Worm (Caenorhabditis elegans) whole organism, young adult: ENCODE results near the gene B0228.6.

Source experiments
- C17E4.6 ChIP-seq: fragments of 200-800 bp; sonication (Bioruptor generic); IDR thresholded peaks from 2 replicates; pipeline ENCODE4 v1.3.6; 2022; ENCODE audit warnings: missing genetic modification reagents, missing genetic modification characterization, missing compliant biosample characterization
- F22D6.2 ChIP-seq: sonication (generic microtip); optimal IDR thresholded peaks from 2 replicates; lab custom pipeline; 2016; ENCODE audit warnings: mild to moderate bottlenecking, missing genetic modification characterization, missing compliant biosample characterization
- F23B12.7 ChIP-seq: sonication (generic microtip); optimal IDR thresholded peaks from 2 replicates; lab custom pipeline; 2017; ENCODE audit warnings: missing genetic modification characterization, mild to moderate bottlenecking, missing compliant biosample characterization, antibody characterized with exemption, moderate library complexity; ENCODE audit not compliant: insufficient read depth
- F39B2.1 ChIP-seq: fragments of 200-800 bp; sonication (Bioruptor generic); IDR thresholded peaks from 2 replicates; pipeline ENCODE4 v1.3.6; 2022; ENCODE audit warnings: missing genetic modification reagents, missing genetic modification characterization, missing compliant biosample characterization
- F49E8.2 ChIP-seq: sonication (generic microtip); optimal IDR thresholded peaks from 3 replicates; lab custom pipeline; 2017; ENCODE audit warnings: missing genetic modification characterization, mild to moderate bottlenecking, missing compliant biosample characterization, antibody characterized with exemption, moderate library complexity; ENCODE audit not compliant: insufficient read depth
- F52B5.7 ChIP-seq: sonication (generic microtip); optimal IDR thresholded peaks from 2 replicates; lab custom pipeline; 2016; ENCODE audit warnings: mild to moderate bottlenecking, missing genetic modification characterization, missing compliant biosample characterization
- F57C9.4 ChIP-seq: sonication (generic microtip); optimal IDR thresholded peaks from 2 replicates; lab custom pipeline; 2017; ENCODE audit warnings: mild to moderate bottlenecking, missing genetic modification characterization, missing compliant biosample characterization
- K11D2.4 ChIP-seq: fragments of 200-800 bp; sonication (Bioruptor generic); IDR thresholded peaks from 2 replicates; pipeline ENCODE4 v1.3.6; 2022; ENCODE audit warnings: missing genetic modification reagents, missing genetic modification characterization, missing compliant biosample characterization
- T07F8.4 ChIP-seq: sonication (generic microtip); optimal IDR thresholded peaks from 2 replicates; lab custom pipeline; 2016; ENCODE audit warnings: mild to moderate bottlenecking, missing genetic modification characterization, moderate library complexity, missing compliant biosample characterization
- Y67H2A.10 ChIP-seq: fragments of 200-800 bp; sonication (Bioruptor generic); conservative IDR thresholded peaks from 2 replicates; pipeline ENCODE4 v1.3.6; 2022; ENCODE audit warnings: missing genetic modification reagents, missing genetic modification characterization, missing compliant biosample characterization
- Y95B8A.8 ChIP-seq: fragments of 200-800 bp; sonication (Bioruptor generic); IDR thresholded peaks from 2 replicates; pipeline ENCODE4 v1.3.6; 2022; ENCODE audit warnings: missing genetic modification reagents, missing genetic modification characterization, missing compliant biosample characterization
- aptf-3 ChIP-seq: fragments of 200-800 bp; sonication (Bioruptor generic); IDR thresholded peaks from 2 replicates; pipeline ENCODE4 v1.3.6; 2022; ENCODE audit warnings: missing genetic modification characterization, missing compliant biosample characterization
- atf-7 ChIP-seq: sonication (generic microtip); optimal IDR thresholded peaks from 2 replicates; lab custom pipeline; 2017; ENCODE audit warnings: mild to moderate bottlenecking, missing genetic modification characterization, missing compliant biosample characterization
- attf-3 ChIP-seq: fragments of 200-800 bp; sonication (Bioruptor generic); conservative IDR thresholded peaks from 2 replicates; pipeline ENCODE4 v1.3.6; 2022; ENCODE audit warnings: missing genetic modification reagents, missing genetic modification characterization, missing compliant biosample characterization
- attf-5 ChIP-seq: fragments of 200-800 bp; sonication (Bioruptor generic); optimal IDR thresholded peaks from 2 replicates; lab custom pipeline; 2018; ENCODE audit warnings: mild to moderate bottlenecking, missing genetic modification characterization, missing compliant biosample characterization
- cebp-2 ChIP-seq: fragments of 200-800 bp; sonication (Bioruptor generic); IDR thresholded peaks from 2 replicates; pipeline ENCODE4 v1.3.6; 2022; ENCODE audit warnings: missing genetic modification characterization, missing compliant biosample characterization
- ceh-91 ChIP-seq: fragments of 200-800 bp; sonication (Bioruptor generic); IDR thresholded peaks from 2 replicates; pipeline ENCODE4 v1.3.6; 2022; ENCODE audit warnings: missing genetic modification reagents, missing genetic modification characterization, missing compliant biosample characterization
- dox-1 ChIP-seq: fragments of 200-800 bp; sonication (Bioruptor generic); IDR thresholded peaks from 2 replicates; pipeline ENCODE4 v1.3.6; 2022; ENCODE audit warnings: missing genetic modification reagents, missing genetic modification characterization, missing compliant biosample characterization
- egl-44 ChIP-seq: fragments of 200-800 bp; sonication (Bioruptor generic); IDR thresholded peaks from 2 replicates; pipeline ENCODE4 v1.3.6; 2022; ENCODE audit warnings: missing genetic modification reagents, missing genetic modification characterization, missing compliant biosample characterization
- ekl-4 ChIP-seq: fragments of 200-800 bp; sonication (Bioruptor generic); IDR thresholded peaks from 2 replicates; pipeline ENCODE4 v1.3.6; 2022; ENCODE audit warnings: missing genetic modification reagents, missing genetic modification characterization, missing compliant biosample characterization
- fkh-3 ChIP-seq: sonication (generic microtip); optimal IDR thresholded peaks from 2 replicates; lab custom pipeline; 2016; ENCODE audit warnings: mild to moderate bottlenecking, missing genetic modification characterization, missing compliant biosample characterization
- hlh-12 ChIP-seq: sonication (generic microtip); optimal IDR thresholded peaks from 2 replicates; lab custom pipeline; 2016; ENCODE audit warnings: missing genetic modification characterization, missing compliant biosample characterization
- hlh-26 ChIP-seq: fragments of 200-800 bp; sonication (Bioruptor generic); conservative IDR thresholded peaks from 2 replicates; pipeline ENCODE4 v1.3.6; 2022; ENCODE audit warnings: missing genetic modification reagents, missing genetic modification characterization, missing compliant biosample characterization
- lag-1 ChIP-seq: fragments of 200-800 bp; sonication (Bioruptor generic); IDR thresholded peaks from 2 replicates; pipeline ENCODE4 v1.3.6; 2022; ENCODE audit warnings: missing genetic modification reagents, missing genetic modification characterization, missing compliant biosample characterization
- lin-35 ChIP-seq, 3 experiments: fragments of 150-350 bp in 2 of 3; sonication (generic microtip) in 1 of 3; optimal IDR thresholded peaks; 2 replicates each; lab custom pipeline; 2014 to 2018; ENCODE audit warnings: missing biosample characterization in 3 of 3, missing genetic modification characterization in 3 of 3, missing genetic modification reagents in 3 of 3
- lsl-1 ChIP-seq: fragments of 200-800 bp; sonication (Bioruptor generic); optimal IDR thresholded peaks from 2 replicates; lab custom pipeline; 2018; ENCODE audit warnings: mild to moderate bottlenecking, missing genetic modification characterization, moderate library complexity, missing compliant biosample characterization
- madf-10 ChIP-seq: sonication (generic microtip); optimal IDR thresholded peaks from 2 replicates; lab custom pipeline; 2016; ENCODE audit warnings: mild to moderate bottlenecking, missing genetic modification characterization, missing compliant biosample characterization
- madf-3 ChIP-seq: fragments of 200-800 bp; sonication (Bioruptor generic); IDR thresholded peaks from 2 replicates; pipeline ENCODE4 v1.3.6; 2022; ENCODE audit warnings: missing genetic modification reagents, missing genetic modification characterization, missing compliant biosample characterization
- madf-6 ChIP-seq: fragments of 200-800 bp; sonication (Bioruptor generic); IDR thresholded peaks from 2 replicates; pipeline ENCODE4 v1.3.6; 2022; ENCODE audit warnings: missing genetic modification reagents, missing genetic modification characterization, missing compliant biosample characterization
- madf-8 ChIP-seq: fragments of 200-800 bp; sonication (Bioruptor generic); conservative IDR thresholded peaks from 2 replicates; pipeline ENCODE4 v1.3.6; 2022; ENCODE audit warnings: missing genetic modification reagents, missing genetic modification characterization, missing compliant biosample characterization
- mxl-1 ChIP-seq: sonication (generic microtip); optimal IDR thresholded peaks from 2 replicates; lab custom pipeline; 2016; ENCODE audit warnings: missing genetic modification characterization, missing compliant biosample characterization
- nhr-120 ChIP-seq: fragments of 200-800 bp; sonication (Bioruptor generic); IDR thresholded peaks from 2 replicates; pipeline ENCODE4 v1.3.6; 2022; ENCODE audit warnings: missing genetic modification characterization, missing compliant biosample characterization
- nhr-179 ChIP-seq: sonication (generic microtip); optimal IDR thresholded peaks from 2 replicates; lab custom pipeline; 2016; ENCODE audit warnings: mild to moderate bottlenecking, missing genetic modification characterization, missing compliant biosample characterization
- nhr-27 ChIP-seq: fragments of 200-800 bp; sonication (Bioruptor generic); optimal IDR thresholded peaks from 2 replicates; lab custom pipeline; 2018; ENCODE audit warnings: mild to moderate bottlenecking, missing genetic modification characterization, moderate library complexity, missing compliant biosample characterization
- snpc-1.3 ChIP-seq: sonication (generic microtip); optimal IDR thresholded peaks from 2 replicates; lab custom pipeline; 2017; ENCODE audit warnings: missing genetic modification characterization, mild to moderate bottlenecking, missing compliant biosample characterization, antibody characterized with exemption, moderate library complexity, missing genotype, missing genetic modification reagents; ENCODE audit not compliant: insufficient read depth
- unc-62 ChIP-seq: fragments of 150-350 bp; optimal IDR thresholded peaks from 2 replicates; lab custom pipeline; 2014; ENCODE audit warnings: missing biosample characterization, missing genetic modification reagents, missing genetic modification characterization
- zim-3 ChIP-seq: sonication (generic microtip); optimal IDR thresholded peaks from 2 replicates; lab custom pipeline; 2017; ENCODE audit warnings: mild to moderate bottlenecking, missing genetic modification characterization, moderate library complexity, missing compliant biosample characterization
- ztf-18 ChIP-seq: sonication (generic microtip); optimal IDR thresholded peaks from 2 replicates; lab custom pipeline; 2016; ENCODE audit warnings: missing genotype, mild to moderate bottlenecking, missing genetic modification characterization, missing compliant biosample characterization
- ztf-26 ChIP-seq: sonication (generic microtip); optimal IDR thresholded peaks from 2 replicates; lab custom pipeline; 2017; ENCODE audit warnings: missing genetic modification characterization, missing compliant biosample characterization
- ztf-28 ChIP-seq: fragments of 200-800 bp; sonication (Bioruptor generic); IDR thresholded peaks from 2 replicates; pipeline ENCODE4 v1.3.6; 2022; ENCODE audit warnings: missing genetic modification reagents, missing genetic modification characterization, missing compliant biosample characterization
- ztf-3 ChIP-seq: fragments of 200-800 bp; sonication (Bioruptor generic); optimal IDR thresholded peaks from 2 replicates; lab custom pipeline; 2018; ENCODE audit warnings: mild to moderate bottlenecking, missing genetic modification characterization, missing compliant biosample characterization

The B0228.6 gene

DNA sequence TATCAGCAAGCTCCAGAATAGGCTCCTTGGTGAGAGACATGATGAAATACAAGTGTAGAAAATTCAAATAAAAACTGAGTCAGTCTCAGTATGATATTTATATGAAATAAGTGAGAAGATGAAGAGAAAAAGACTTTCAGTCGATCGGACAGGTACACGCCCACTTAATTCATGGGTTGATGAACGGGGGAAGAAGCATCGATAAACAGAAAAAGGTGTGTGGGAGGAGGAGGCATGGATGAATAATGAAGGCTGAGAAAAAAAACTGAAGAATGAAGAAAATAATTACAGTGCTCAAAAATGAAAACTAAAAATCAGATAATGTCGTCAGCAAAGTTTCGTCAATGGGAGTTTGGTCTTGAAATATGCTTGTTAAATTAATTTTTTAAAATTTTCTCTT is 1.5 kb downstream of the B0228.6 start, which contains the start of gene trx-1:
Gene trx-1, minus strand, starts transcription at position 101 of the 400 bp plus-strand sequence.
- no peak for TF ChIP-seq hlh-26 (GFP tag; lab: Robert Waterston, UW)
- TF ChIP-seq madf-8 (GFP tag; lab: Robert Waterston, UW) = no peak
- TF ChIP-seq egl-44 (GFP tag; lab: Robert Waterston, UW) = no peak
- TF ChIP-seq nhr-120 (GFP tag; lab: Robert Waterston, UW) = no peak
- no peak for TF ChIP-seq F23B12.7 (tag; lab: Kevin White, UChicago)
- no peak for TF ChIP-seq F39B2.1 (GFP tag; lab: Robert Waterston, UW)
- TF ChIP-seq nhr-179 (tag; lab: Kevin White, UChicago) = no peak
- TF ChIP-seq attf-5 = no peak
- TF ChIP-seq F49E8.2 = no peak
- no peak for TF ChIP-seq cebp-2 (GFP tag; lab: Robert Waterston, UW)
- no peak for TF ChIP-seq aptf-3 (GFP tag; lab: Robert Waterston, UW)
- no peak for TF ChIP-seq unc-62 (GFP tag; lab: Kevin White, UChicago)
- TF ChIP-seq fkh-3 (tag; lab: Kevin White, UChicago) = no peak
- TF ChIP-seq mxl-1 (tag; lab: Kevin White, UChicago) = no peak
- TF ChIP-seq ztf-3 (GFP tag; lab: Kevin White, UChicago) = no peak
- TF ChIP-seq madf-10 (tag; lab: Kevin White, UChicago) = no peak
- TF ChIP-seq F57C9.4 (tag; lab: Kevin White, UChicago) = no peak
- no peak for TF ChIP-seq zim-3 (tag; lab: Kevin White, UChicago)
- no peak for TF ChIP-seq T07F8.4

- no peak for TF ChIP-seq ztf-26 (tag; lab: Kevin White, UChicago)
- no peak for TF ChIP-seq dox-1 (GFP tag; lab: Robert Waterston, UW)
- no peak for TF ChIP-seq ekl-4
- no peak for TF ChIP-seq Y95B8A.8 (GFP tag; lab: Robert Waterston, UW)
- no peak for TF ChIP-seq F49E8.2
- no peak for TF ChIP-seq atf-7
- TF ChIP-seq nhr-120 (GFP tag; lab: Robert Waterston, UW) = no peak
- TF ChIP-seq nhr-27 (tag; lab: Kevin White, UChicago) = no peak
- no peak for TF ChIP-seq unc-62 (GFP tag; lab: Kevin White, UChicago)
- TF ChIP-seq lsl-1 = no peak
- no peak for TF ChIP-seq C17E4.6 (GFP tag; lab: Robert Waterston, UW)
- TF ChIP-seq K11D2.4 (GFP tag; lab: Robert Waterston, UW) = no peak
- TF ChIP-seq ceh-91 (GFP tag; lab: Robert Waterston, UW) = no peak
- TF ChIP-seq Y67H2A.10 (GFP tag; lab: Robert Waterston, UW) = no peak
- TF ChIP-seq attf-3 (GFP tag; lab: Robert Waterston, UW) = no peak
- no peak for TF ChIP-seq snpc-1.3 (tag; lab: Kevin White, UChicago)
- TF ChIP-seq ztf-28 (GFP tag; lab: Robert Waterston, UW) = no peak
- no peak for TF ChIP-seq hlh-12 (tag; lab: Kevin White, UChicago)
- no peak for TF ChIP-seq madf-3
- TF ChIP-seq madf-6 (GFP tag; lab: Robert Waterston, UW) = no peak
These were observed 18.2 kb downstream of the B0228.6 start for ce11 chrII:7736725-7737124.

- TF ChIP-seq F22D6.2 (tag; lab: Kevin White, UChicago) (no peak), lin-35 (GFP tag; optimal IDR thresholded peaks at IDR 0.05; lab: Kevin White, UChicago) (no peak), F52B5.7 (no peak), lag-1 (GFP tag; lab: Robert Waterston, UW) (no peak), ztf-18 (tag; lab: Kevin White, UChicago) (no peak)
These were observed 30.4 kb downstream of the B0228.6 start, which contains the start of gene cpna-2 for ce11 chrII:7724603-7725002. cpna-2 (plus strand) TSS chrII:7724903.
